Worm (Caenorhabditis elegans) whole organism, L1 larva: ENCODE measurements around the gene rps-23.

Source experiments
- ama-1 ChIP-seq: fragments of 150-350 bp; optimal IDR thresholded peaks from 2 replicates; lab custom pipeline; 2014
- blmp-1 ChIP-seq: fragments of 150-350 bp; optimal IDR thresholded peaks from 2 replicates; lab custom pipeline; 2014; ENCODE audit warnings: missing biosample characterization, missing genetic modification characterization
- ceh-63 ChIP-seq: fragments of 200-800 bp; sonication (Bioruptor generic); optimal IDR thresholded peaks from 2 replicates; lab custom pipeline; 2018; ENCODE audit warnings: mild to moderate bottlenecking, missing genetic modification characterization, missing compliant biosample characterization
- ceh-8 ChIP-seq: fragments of 200-800 bp; sonication (Bioruptor generic); optimal IDR thresholded peaks from 2 replicates; lab custom pipeline; 2018; ENCODE audit warnings: mild to moderate bottlenecking, missing genetic modification characterization, moderate library complexity, missing compliant biosample characterization
- ceh-90 ChIP-seq: sonication (generic microtip); optimal IDR thresholded peaks from 2 replicates; lab custom pipeline; 2016; ENCODE audit warnings: missing genetic modification characterization, missing compliant biosample characterization
- dpl-1 ChIP-seq, 3 experiments: fragments of 150-350 bp in 2 of 3; sonication (generic microtip) in 1 of 3; optimal IDR thresholded peaks; 2 replicates each; lab custom pipeline; 2014 to 2017; ENCODE audit warnings: missing biosample characterization in 3 of 3, missing genetic modification characterization in 3 of 3, missing genetic modification reagents in 3 of 3
- efl-1 ChIP-seq, 4 experiments: fragments of 150-350 bp; optimal IDR thresholded peaks in 3 of 4; peaks in 1 of 4; 1 replicate in 1 of 4; 2 replicates in 3 of 4; lab custom pipeline; 2014; ENCODE audit warnings: missing biosample characterization in 2 of 4, missing genetic modification characterization in 2 of 4, missing genetic modification reagents in 2 of 4
- efl-3 ChIP-seq: fragments of 200-800 bp; sonication (Bioruptor generic); optimal IDR thresholded peaks from 2 replicates; lab custom pipeline; 2018; ENCODE audit warnings: mild to moderate bottlenecking, missing genetic modification characterization, missing compliant biosample characterization
- fkh-10 ChIP-seq: sonication (generic microtip); optimal IDR thresholded peaks from 2 replicates; lab custom pipeline; 2017; ENCODE audit warnings: missing biosample characterization, missing genetic modification reagents, missing genetic modification characterization
- fkh-8 ChIP-seq: sonication (generic microtip); optimal IDR thresholded peaks from 2 replicates; lab custom pipeline; 2016; ENCODE audit warnings: mild to moderate bottlenecking, missing genetic modification characterization, missing compliant biosample characterization
- irx-1 ChIP-seq: sonication (generic microtip); optimal IDR thresholded peaks from 2 replicates; lab custom pipeline; 2016; ENCODE audit warnings: missing genetic modification characterization, missing compliant biosample characterization
- isw-1 ChIP-seq: fragments of 200-800 bp; sonication (Bioruptor generic); IDR thresholded peaks from 2 replicates; pipeline ENCODE4 v1.3.6; 2022; ENCODE audit warnings: missing genetic modification characterization, missing compliant biosample characterization
- lin-13 ChIP-seq: fragments of 150-350 bp; optimal IDR thresholded peaks from 2 replicates; lab custom pipeline; 2014; ENCODE audit warnings: missing biosample characterization, missing genetic modification reagents, missing genetic modification characterization
- lin-14 ChIP-seq: fragments of 200-800 bp; sonication (Bioruptor generic); optimal IDR thresholded peaks from 2 replicates; lab custom pipeline; 2018; ENCODE audit warnings: mild to moderate bottlenecking, missing genetic modification characterization, moderate library complexity, missing compliant biosample characterization
- lin-39 ChIP-seq: fragments of 150-350 bp; optimal IDR thresholded peaks from 2 replicates; lab custom pipeline; 2014; ENCODE audit warnings: missing biosample characterization, missing genetic modification reagents, missing genetic modification characterization
- lsy-2 ChIP-seq, 2 experiments: fragments of 150-350 bp; optimal IDR thresholded peaks; 2 replicates each; lab custom pipeline; 2014; ENCODE audit warnings: missing biosample characterization in 2 of 2, missing genetic modification characterization in 2 of 2
- mab-9 ChIP-seq: fragments of 200-800 bp; sonication (Bioruptor generic); IDR thresholded peaks from 2 replicates; pipeline ENCODE4 v1.3.6; 2022; ENCODE audit warnings: missing genetic modification reagents, missing genetic modification characterization, missing compliant biosample characterization
- mdl-1 ChIP-seq, 2 experiments: fragments of 150-350 bp; optimal IDR thresholded peaks; 2 replicates each; lab custom pipeline; 2014 to 2017; ENCODE audit warnings: missing biosample characterization in 2 of 2, missing genetic modification characterization in 2 of 2, inconsistent platforms in 1 of 2
- mef-2 ChIP-seq: fragments of 150-350 bp; optimal IDR thresholded peaks from 2 replicates; lab custom pipeline; 2014; ENCODE audit warnings: missing biosample characterization, missing genetic modification characterization
- nhr-11 ChIP-seq: fragments of 150-350 bp; optimal IDR thresholded peaks from 2 replicates; lab custom pipeline; 2014; ENCODE audit warnings: missing biosample characterization, missing genetic modification characterization
- nhr-47 ChIP-seq: sonication (generic microtip); optimal IDR thresholded peaks from 2 replicates; lab custom pipeline; 2016; ENCODE audit warnings: mild to moderate bottlenecking, missing genetic modification characterization, moderate library complexity, missing compliant biosample characterization
- nhr-77 ChIP-seq: fragments of 150-350 bp; optimal IDR thresholded peaks from 2 replicates; lab custom pipeline; 2014; ENCODE audit warnings: missing biosample characterization, missing genetic modification characterization
- nhr-84 ChIP-seq: sonication (generic microtip); optimal IDR thresholded peaks from 2 replicates; lab custom pipeline; 2017; ENCODE audit warnings: missing biosample characterization, missing genetic modification characterization
- nhr-85 ChIP-seq: sonication (generic microtip); peaks from one replicate; lab custom pipeline; 2016; ENCODE audit warnings: missing genetic modification characterization, inconsistent platforms, missing compliant biosample characterization
- nhr-90 ChIP-seq: sonication (generic microtip); optimal IDR thresholded peaks from 2 replicates; lab custom pipeline; 2016; ENCODE audit warnings: mild to moderate bottlenecking, missing genetic modification characterization, missing compliant biosample characterization; ENCODE audit not compliant: poor library complexity
- pax-3 ChIP-seq: fragments of 200-800 bp; sonication (Bioruptor generic); optimal IDR thresholded peaks from 2 replicates; lab custom pipeline; 2018; ENCODE audit warnings: mild to moderate bottlenecking, missing genetic modification characterization, moderate library complexity, missing compliant biosample characterization
- sox-4 ChIP-seq: sonication (generic microtip); optimal IDR thresholded peaks from 2 replicates; lab custom pipeline; 2016; ENCODE audit warnings: missing genetic modification characterization, missing compliant biosample characterization
- unc-62 ChIP-seq: fragments of 150-350 bp; optimal IDR thresholded peaks from 2 replicates; lab custom pipeline; 2014; ENCODE audit warnings: missing biosample characterization, missing genetic modification reagents, missing genetic modification characterization
- vab-15 ChIP-seq: sonication (generic microtip); optimal IDR thresholded peaks from 2 replicates; lab custom pipeline; 2017; ENCODE audit warnings: missing genotype, mild to moderate bottlenecking, missing genetic modification characterization, missing compliant biosample characterization

Gene rps-23

DNA sequence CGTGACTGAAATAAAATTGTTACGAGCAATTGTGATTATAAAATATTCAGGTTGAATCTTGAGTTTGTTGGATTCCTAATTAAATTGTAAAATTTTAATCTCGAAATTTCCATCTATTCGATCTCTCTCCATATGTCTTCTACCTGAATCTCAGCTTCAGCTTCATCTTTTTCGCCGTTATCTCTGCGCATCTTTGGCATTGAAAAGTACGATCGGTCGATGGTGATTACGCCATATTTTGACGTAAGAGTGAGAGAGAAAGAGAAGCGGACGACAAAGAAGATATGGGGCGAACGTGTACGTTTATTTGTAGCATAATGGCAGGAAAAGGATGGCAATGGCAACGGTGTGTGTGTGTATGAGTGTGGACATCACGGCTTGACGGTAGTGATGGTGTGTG, 24.3 kb downstream of the rps-23 start:
- TF ChIP-seq nhr-85 (tag; lab: Kevin White, UChicago) (no peak), blmp-1 (tag; lab: Kevin White, UChicago) (peak; percentile 11)

- TF ChIP-seq efl-1 (optimal IDR thresholded peaks at IDR 0.05; lab: Kevin White, UChicago): no peak
- peak in 1 of 2 experiments; percentile 90 for TF ChIP-seq efl-1 (GFP tag; optimal IDR thresholded peaks at IDR 0.05 in 1 of 2; lab: Kevin White, UChicago)
- TF ChIP-seq mab-9 (GFP tag; lab: Robert Waterston, UW): no peak
- peak; percentile 15 for TF ChIP-seq lin-14 (GFP tag; lab: Kevin White, UChicago)
Measured at ce11 chrIV:12364964-12365363, 25.9 kb downstream of the rps-23 start.

DNA sequence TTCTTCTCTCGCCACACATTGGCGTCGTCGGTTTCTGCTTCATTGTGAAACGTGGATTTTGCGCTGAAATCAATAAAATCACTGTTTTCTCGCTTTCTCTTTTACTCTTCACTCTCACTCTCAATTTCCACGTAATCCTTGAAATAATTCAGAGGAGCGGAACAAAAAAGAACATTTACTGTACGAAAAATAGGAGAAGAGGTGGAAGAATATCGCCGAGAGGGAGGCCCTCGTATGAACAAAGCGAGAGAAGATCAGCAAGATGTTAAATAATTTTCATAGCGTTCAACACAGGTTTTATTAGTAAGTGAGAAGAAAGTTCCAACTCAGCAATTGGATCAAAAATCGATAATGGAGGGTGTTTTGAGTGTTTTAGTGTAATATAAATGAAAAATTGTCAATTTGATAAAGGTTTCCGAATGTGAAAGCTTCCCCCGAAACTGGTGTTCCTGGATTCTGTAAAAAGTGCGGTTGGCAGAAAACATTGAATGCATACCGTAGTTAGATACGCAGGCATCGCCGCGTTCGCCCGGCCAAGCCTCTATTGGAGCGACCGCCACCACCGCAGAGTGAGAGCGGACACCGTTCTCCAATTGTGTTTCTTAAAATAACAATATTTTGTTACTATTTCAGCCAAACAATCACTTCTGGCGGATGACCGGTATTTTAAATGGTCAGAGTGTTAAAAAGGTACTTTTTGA, 29.3 kb downstream of the rps-23 start, which contains the start of the genes ccr-4 and ZC518.8:
Gene ccr-4, plus strand, starts transcription at position 151 of the 701 bp plus-strand sequence.
Gene ZC518.8, minus strand, starts transcription at position 517 of the 701 bp plus-strand sequence.
- TF ChIP-seq blmp-1 (tag; lab: Kevin White, UChicago): peak; percentile 22
- TF ChIP-seq sox-4: no peak
- TF ChIP-seq dpl-1 (GFP tag; optimal IDR thresholded peaks at IDR 0.05; lab: Kevin White, UChicago): peak in 1 of 3 experiments; percentile 9
- TF ChIP-seq ceh-8 (GFP tag; lab: Kevin White, UChicago): no peak
- no peak for TF ChIP-seq fkh-8
- TF ChIP-seq lsy-2 (tag; optimal IDR thresholded peaks at IDR 0.05; lab: Kevin White, UChicago): peak; percentile 33 to 87
- no peak for TF ChIP-seq ceh-90 (tag; lab: Kevin White, UChicago)

- no peak for TF ChIP-seq lin-13 (GFP tag; lab: Kevin White, UChicago)
- TF ChIP-seq nhr-47: no peak
- TF ChIP-seq isw-1: no peak
- TF ChIP-seq vab-15 (tag; lab: Kevin White, UChicago): no peak
- TF ChIP-seq ama-1 (lab: Kevin White, UChicago): no peak
- TF ChIP-seq unc-62 (GFP tag; lab: Kevin White, UChicago): no peak
- no peak for TF ChIP-seq efl-1 (optimal IDR thresholded peaks at IDR 0.05; lab: Kevin White, UChicago)
- TF ChIP-seq efl-1 (GFP tag; optimal IDR thresholded peaks at IDR 0.05 in 1 of 2; lab: Kevin White, UChicago): no peak
- no peak for TF ChIP-seq nhr-90 (tag; lab: Kevin White, UChicago)
- TF ChIP-seq pax-3 (tag; lab: Kevin White, UChicago): no peak
- TF ChIP-seq dpl-1 (GFP tag; optimal IDR thresholded peaks at IDR 0.05; lab: Kevin White, UChicago): no peak
- no peak for TF ChIP-seq ceh-63 (GFP tag; lab: Kevin White, UChicago)
- TF ChIP-seq nhr-84: no peak
- no peak for TF ChIP-seq mef-2 (tag; lab: Kevin White, UChicago)
- TF ChIP-seq nhr-11 (tag; lab: Kevin White, UChicago): no peak
- TF ChIP-seq nhr-77 (tag; lab: Kevin White, UChicago): no peak
- no peak for TF ChIP-seq lin-39 (tag; lab: Kevin White, UChicago)
- TF ChIP-seq, all 84 proteins: peak for 0
Measured at ce11 chrIV:12360742-12361195, 30.1 kb downstream of the rps-23 start, which contains the start of gene sec-24.2. Gene sec-24.2 (minus strand): TSS chrIV:12360792.

ce11 chrIV:12359979-12360378, 30.9 kb downstream of the rps-23 start:
- TF ChIP-seq efl-1 (optimal IDR thresholded peaks at IDR 0.05; lab: Kevin White, UChicago): no peak
- TF ChIP-seq efl-1 (GFP tag; optimal IDR thresholded peaks at IDR 0.05 in 1 of 2; lab: Kevin White, UChicago): peak in 1 of 2 experiments; percentile 30
- no peak for TF ChIP-seq irx-1
- TF ChIP-seq mdl-1 (tag; optimal IDR thresholded peaks at IDR 0.05; lab: Kevin White, UChicago): no peak
- TF ChIP-seq ceh-63 (GFP tag; lab: Kevin White, UChicago): peak; percentile 24
- no peak for TF ChIP-seq blmp-1 (tag; lab: Kevin White, UChicago)

- no peak for TF ChIP-seq efl-3 (GFP tag; lab: Kevin White, UChicago)
- peak; percentile 66 for TF ChIP-seq fkh-10 (GFP tag; lab: Kevin White, UChicago)
Measured at ce11 chrIV:12350235-12350634, 40.6 kb downstream of the rps-23 start.
